Worm (Caenorhabditis elegans) whole organism, L4 larva: ENCODE data around the gene ifta-2.

Source experiments
- D1046.2 ChIP-seq: fragments of 200-800 bp; sonication (Bioruptor generic); IDR thresholded peaks from 2 replicates; pipeline ENCODE4 v1.3.6; 2022; ENCODE audit warnings: missing genetic modification characterization, missing compliant biosample characterization
- F37D6.2 ChIP-seq: sonication (generic microtip); optimal IDR thresholded peaks from 2 replicates; lab custom pipeline; 2016; ENCODE audit warnings: mild to moderate bottlenecking, missing genetic modification characterization, missing compliant biosample characterization
- F49E8.2 ChIP-seq: sonication (generic microtip); optimal IDR thresholded peaks from 2 replicates; lab custom pipeline; 2016; ENCODE audit warnings: missing compliant biosample characterization, mild to moderate bottlenecking, missing genetic modification characterization, borderline replicate concordance
- T20F7.1 ChIP-seq: fragments of 200-800 bp; sonication (Bioruptor generic); optimal IDR thresholded peaks from 2 replicates; lab custom pipeline; 2018; ENCODE audit warnings: mild to moderate bottlenecking, missing genetic modification characterization, missing compliant biosample characterization
- T26A8.4 ChIP-seq: fragments of 200-800 bp; sonication (Bioruptor generic); IDR thresholded peaks from 2 replicates; pipeline ENCODE4 v1.3.6; 2022; ENCODE audit warnings: missing genetic modification characterization, missing compliant biosample characterization
- Y75B8A.6 ChIP-seq: fragments of 200-800 bp; sonication (Bioruptor generic); IDR thresholded peaks from 2 replicates; pipeline ENCODE4 v1.3.6; 2022; ENCODE audit warnings: missing genetic modification reagents, missing genetic modification characterization, missing compliant biosample characterization
- ZK337.2 ChIP-seq: fragments of 200-800 bp; sonication (Bioruptor generic); IDR thresholded peaks from 2 replicates; pipeline ENCODE4 v1.3.6; 2022; ENCODE audit warnings: missing genetic modification reagents, missing genetic modification characterization, missing compliant biosample characterization
- ama-1 ChIP-seq: fragments of 150-350 bp; optimal IDR thresholded peaks from 2 replicates; lab custom pipeline; 2014; ENCODE audit warnings: inconsistent platforms, mixed read lengths
- arid-1 ChIP-seq: fragments of 200-800 bp; sonication (Bioruptor generic); conservative IDR thresholded peaks from 2 replicates; pipeline ENCODE4 v1.3.6; 2022; ENCODE audit warnings: missing genetic modification reagents, missing genetic modification characterization, missing compliant biosample characterization
- ceh-82 ChIP-seq: sonication (generic microtip); optimal IDR thresholded peaks from 2 replicates; lab custom pipeline; 2017; ENCODE audit warnings: missing biosample characterization, missing genetic modification characterization
- cey-2 ChIP-seq: sonication (generic microtip); optimal IDR thresholded peaks from 3 replicates; lab custom pipeline; 2017; ENCODE audit warnings: missing genetic modification characterization, mild to moderate bottlenecking, missing compliant biosample characterization, antibody characterized with exemption, borderline replicate concordance; ENCODE audit not compliant: insufficient read depth
- dmd-6 ChIP-seq: fragments of 200-800 bp; sonication (Bioruptor generic); IDR thresholded peaks from 2 replicates; pipeline ENCODE4 v1.3.6; 2022; ENCODE audit warnings: missing genetic modification reagents, missing genetic modification characterization, missing compliant biosample characterization
- dmd-9 ChIP-seq: fragments of 200-800 bp; sonication (Bioruptor generic); IDR thresholded peaks from 2 replicates; pipeline ENCODE4 v1.3.6; 2022; ENCODE audit warnings: missing genetic modification reagents, missing genetic modification characterization, missing compliant biosample characterization
- dpl-1 ChIP-seq: fragments of 150-350 bp; optimal IDR thresholded peaks from 2 replicates; lab custom pipeline; 2014; ENCODE audit warnings: missing biosample characterization, missing genetic modification reagents, missing genetic modification characterization
- duxl-1 ChIP-seq: sonication (generic microtip); optimal IDR thresholded peaks from 2 replicates; lab custom pipeline; 2016; ENCODE audit warnings: mild to moderate bottlenecking, missing genetic modification characterization, moderate library complexity, missing compliant biosample characterization; ENCODE audit not compliant: poor library complexity
- egl-27 ChIP-seq: sonication (generic microtip); optimal IDR thresholded peaks from 3 replicates; lab custom pipeline; 2017; ENCODE audit warnings: missing biosample characterization, missing genetic modification reagents, missing genetic modification characterization
- fos-1 ChIP-seq: fragments of 150-350 bp; optimal IDR thresholded peaks from 2 replicates; lab custom pipeline; 2014; ENCODE audit warnings: missing biosample characterization, missing genetic modification characterization
- gei-8 ChIP-seq: fragments of 200-800 bp; sonication (Bioruptor generic); optimal IDR thresholded peaks from 2 replicates; lab custom pipeline; 2018; ENCODE audit warnings: mild to moderate bottlenecking, missing genetic modification characterization, missing compliant biosample characterization
- hlh-11 ChIP-seq: fragments of 200-800 bp; sonication (Bioruptor generic); optimal IDR thresholded peaks from 2 replicates; lab custom pipeline; 2018; ENCODE audit warnings: mild to moderate bottlenecking, missing genetic modification characterization, missing compliant biosample characterization
- hlh-30 ChIP-seq: sonication (generic microtip); optimal IDR thresholded peaks from 2 replicates; lab custom pipeline; 2017; ENCODE audit warnings: antibody characterized with exemption, mild to moderate bottlenecking, missing genetic modification characterization, missing compliant biosample characterization; ENCODE audit not compliant: insufficient read depth
- jun-1 ChIP-seq: fragments of 150-350 bp; optimal IDR thresholded peaks from 2 replicates; lab custom pipeline; 2014; ENCODE audit warnings: missing biosample characterization, missing genetic modification reagents, missing genetic modification characterization
- lin-1 ChIP-seq: fragments of 200-800 bp; sonication (Bioruptor generic); IDR thresholded peaks from 2 replicates; pipeline ENCODE4 v1.3.6; 2022; ENCODE audit warnings: missing genetic modification reagents, missing genetic modification characterization, missing compliant biosample characterization
- lin-13 ChIP-seq: fragments of 150-350 bp; optimal IDR thresholded peaks from 2 replicates; lab custom pipeline; 2014; ENCODE audit warnings: missing biosample characterization, missing genetic modification reagents, missing genetic modification characterization
- lin-29 ChIP-seq: fragments of 200-800 bp; sonication (Bioruptor generic); IDR thresholded peaks from 2 replicates; pipeline ENCODE4 v1.3.6; 2022; ENCODE audit warnings: missing genetic modification reagents, missing genetic modification characterization, missing compliant biosample characterization
- lin-39 ChIP-seq: fragments of 150-350 bp; optimal IDR thresholded peaks from 2 replicates; lab custom pipeline; 2014; ENCODE audit warnings: missing biosample characterization, missing genetic modification reagents, missing genetic modification characterization
- lsy-2 ChIP-seq, 2 experiments: fragments of 150-350 bp in 1 of 2; sonication (generic microtip) in 1 of 2; optimal IDR thresholded peaks; 2 replicates each; lab custom pipeline; 2014 to 2017; ENCODE audit warnings: missing biosample characterization in 2 of 2, missing genetic modification characterization in 2 of 2
- mdt-29 ChIP-seq: fragments of 200-800 bp; sonication (Bioruptor generic); IDR thresholded peaks from 2 replicates; pipeline ENCODE4 v1.3.6; 2022; ENCODE audit warnings: missing genetic modification reagents, missing genetic modification characterization, missing compliant biosample characterization
- mep-1 ChIP-seq: fragments of 150-350 bp; sonication (generic microtip); optimal IDR thresholded peaks from 3 replicates; lab custom pipeline; 2014; ENCODE audit warnings: missing biosample characterization, missing genetic modification characterization
- mes-2 ChIP-seq: sonication (generic microtip); optimal IDR thresholded peaks from 2 replicates; lab custom pipeline; 2016; ENCODE audit warnings: missing genotype, mild to moderate bottlenecking, missing genetic modification characterization, missing compliant biosample characterization; ENCODE audit not compliant: poor library complexity, severe bottlenecking
- mxl-3 ChIP-seq: fragments of 200-800 bp; sonication (Bioruptor generic); optimal IDR thresholded peaks from 2 replicates; lab custom pipeline; 2018; ENCODE audit warnings: mild to moderate bottlenecking, missing genetic modification characterization, missing compliant biosample characterization
- nhr-11 ChIP-seq: fragments of 150-350 bp; optimal IDR thresholded peaks from 2 replicates; lab custom pipeline; 2014; ENCODE audit warnings: missing biosample characterization, missing genetic modification characterization
- nhr-237 ChIP-seq: sonication (generic microtip); optimal IDR thresholded peaks from 2 replicates; lab custom pipeline; 2017; ENCODE audit warnings: missing biosample characterization, missing genetic modification characterization
- nhr-28 ChIP-seq: fragments of 150-350 bp; optimal IDR thresholded peaks from 2 replicates; lab custom pipeline; 2014; ENCODE audit warnings: missing biosample characterization, missing genetic modification characterization
- nhr-41 ChIP-seq: fragments of 200-800 bp; sonication (Bioruptor generic); IDR thresholded peaks from 2 replicates; pipeline ENCODE4 v1.3.6; 2022; ENCODE audit warnings: missing genetic modification reagents, missing genetic modification characterization, missing compliant biosample characterization
- nhr-42 ChIP-seq: fragments of 200-800 bp; sonication (Bioruptor generic); IDR thresholded peaks from 2 replicates; pipeline ENCODE4 v1.3.6; 2022; ENCODE audit warnings: missing genetic modification characterization, missing compliant biosample characterization
- nhr-76 ChIP-seq: fragments of 150-350 bp; optimal IDR thresholded peaks from 2 replicates; lab custom pipeline; 2014; ENCODE audit warnings: missing biosample characterization, missing genetic modification characterization
- nhr-77 ChIP-seq: fragments of 150-350 bp; optimal IDR thresholded peaks from 2 replicates; lab custom pipeline; 2014; ENCODE audit warnings: missing biosample characterization, missing genetic modification characterization
- php-3 ChIP-seq: fragments of 200-800 bp; sonication (Bioruptor generic); IDR thresholded peaks from 2 replicates; pipeline ENCODE4 v1.3.6; 2022; ENCODE audit warnings: missing genetic modification reagents, missing genetic modification characterization, missing compliant biosample characterization
- sdz-12 ChIP-seq: fragments of 200-800 bp; sonication (Bioruptor generic); optimal IDR thresholded peaks from 2 replicates; lab custom pipeline; 2018; ENCODE audit warnings: mild to moderate bottlenecking, missing genetic modification characterization, missing compliant biosample characterization
- skn-1 ChIP-seq: fragments of 150-350 bp; optimal IDR thresholded peaks from 2 replicates; lab custom pipeline; 2014; ENCODE audit warnings: missing biosample characterization, missing genetic modification characterization
- snpc-4 ChIP-seq: fragments of 150-350 bp; optimal IDR thresholded peaks from 2 replicates; lab custom pipeline; 2014; ENCODE audit warnings: missing biosample characterization, missing genetic modification characterization
- spr-3 ChIP-seq: fragments of 200-800 bp; sonication (Bioruptor generic); optimal IDR thresholded peaks from 2 replicates; lab custom pipeline; 2018; ENCODE audit warnings: mild to moderate bottlenecking, missing genetic modification characterization, missing compliant biosample characterization
- tra-1 ChIP-seq: fragments of 200-800 bp; sonication (Bioruptor generic); IDR thresholded peaks from 2 replicates; pipeline ENCODE4 v1.3.6; 2022; ENCODE audit warnings: missing genetic modification reagents, missing genetic modification characterization, missing compliant biosample characterization
- unc-39 ChIP-seq: sonication (generic microtip); optimal IDR thresholded peaks from 2 replicates; lab custom pipeline; 2017; ENCODE audit warnings: missing biosample characterization, missing genetic modification characterization
- unc-62 ChIP-seq, 3 experiments: fragments of 150-350 bp in 1 of 3; sonication (generic microtip); optimal IDR thresholded peaks in 2 of 3; peaks in 1 of 3; 1 replicate in 1 of 3; 2 replicates in 2 of 3; lab custom pipeline; 2014 to 2017; ENCODE audit warnings: missing biosample characterization in 3 of 3, missing genetic modification characterization in 3 of 3, missing genetic modification reagents in 3 of 3, missing genotype in 1 of 3
- zip-11 ChIP-seq: fragments of 200-800 bp; sonication (Bioruptor generic); IDR thresholded peaks from 2 replicates; pipeline ENCODE4 v1.3.6; 2022; ENCODE audit warnings: missing genetic modification characterization, missing compliant biosample characterization
- ztf-11 ChIP-seq: fragments of 150-350 bp; optimal IDR thresholded peaks from 2 replicates; lab custom pipeline; 2014; ENCODE audit warnings: missing biosample characterization, missing genetic modification characterization
- ztf-7 ChIP-seq: fragments of 150-350 bp; optimal IDR thresholded peaks from 2 replicates; lab custom pipeline; 2014; ENCODE audit warnings: missing biosample characterization, missing genetic modification characterization

ifta-2 gene

ce11 chrIV:17281060-17282021, 20.5 kb downstream of the ifta-2 start:
- no peak for TF ChIP-seq unc-39 (tag; lab: Kevin White, UChicago)
- no peak for TF ChIP-seq nhr-42
- TF ChIP-seq cey-2 (tag; lab: Kevin White, UChicago) = no peak
- peak; percentile 59 for TF ChIP-seq dmd-6 (GFP tag; lab: Robert Waterston, UW)
- peak; percentile 38 for TF ChIP-seq spr-3 (GFP tag; lab: Kevin White, UChicago)
- no peak for TF ChIP-seq skn-1 (tag; lab: Kevin White, UChicago)
- TF ChIP-seq zip-11 (GFP tag; lab: Robert Waterston, UW) = no peak
- no peak for TF ChIP-seq egl-27 (tag; lab: Kevin White, UChicago)
- peak; percentile 49 for TF ChIP-seq hlh-30
- TF ChIP-seq nhr-11 = peak; percentile 38
- no peak for TF ChIP-seq gei-8 (GFP tag; lab: Kevin White, UChicago)
- peak; percentile 32 for TF ChIP-seq duxl-1 (tag; lab: Kevin White, UChicago)
- peak; percentile 58; the same call in 1 of the 2 replicates for TF ChIP-seq lin-1 (GFP tag; lab: Robert Waterston, UW)
- TF ChIP-seq fos-1 (tag; lab: Kevin White, UChicago) = no peak
- TF ChIP-seq hlh-11 (tag; lab: Kevin White, UChicago) = peak; percentile 74
- peak; percentile 79 for TF ChIP-seq arid-1 (GFP tag; lab: Robert Waterston, UW)
- TF ChIP-seq sdz-12 = peak; percentile 4
- TF ChIP-seq lin-29 (GFP tag; lab: Robert Waterston, UW) = no peak; the same call in none of the 2 replicates
- peak; percentile 93 for TF ChIP-seq F49E8.2 (tag; lab: Kevin White, UChicago)
- peak; percentile 89 for TF ChIP-seq Y75B8A.6 (GFP tag; lab: Robert Waterston, UW)
- TF ChIP-seq ztf-11 (tag; lab: Kevin White, UChicago) = no peak
- no peak for TF ChIP-seq mxl-3 (GFP tag; lab: Kevin White, UChicago)
- peak; percentile 55 for TF ChIP-seq dpl-1 (GFP tag; lab: Kevin White, UChicago)
- peak in 1 of 2 experiments; percentile 44 for TF ChIP-seq unc-62 (GFP tag; optimal IDR thresholded peaks at IDR 0.05 in 1 of 2; lab: Kevin White, UChicago)
- no peak for TF ChIP-seq unc-62 (tag; optimal IDR thresholded peaks at IDR 0.05; lab: Kevin White, UChicago)
- no peak for TF ChIP-seq nhr-76 (tag; lab: Kevin White, UChicago)
- TF ChIP-seq lsy-2 (tag; optimal IDR thresholded peaks at IDR 0.05; lab: Kevin White, UChicago) = peak in 1 of 2 experiments; percentile 91
- peak; percentile 50; the same call in 1 of the 2 replicates for TF ChIP-seq php-3 (GFP tag; lab: Robert Waterston, UW)
- TF ChIP-seq F37D6.2 (tag; lab: Kevin White, UChicago) = peak; percentile 44
- peak; percentile 89 for TF ChIP-seq mep-1 (tag; lab: Kevin White, UChicago)
- TF ChIP-seq lin-13 (GFP tag; lab: Kevin White, UChicago) = peak; percentile 89
- TF ChIP-seq lin-39 (tag; lab: Kevin White, UChicago) = no peak
- TF ChIP-seq ZK337.2 (GFP tag; lab: Robert Waterston, UW) = no peak
- no peak for TF ChIP-seq nhr-28 (tag; lab: Kevin White, UChicago)
- TF ChIP-seq ceh-82 (tag; lab: Kevin White, UChicago) = no peak
- peak; percentile 44 for TF ChIP-seq mes-2 (tag; lab: Kevin White, UChicago)
- TF ChIP-seq tra-1 = no peak; the same call in 1 of the 2 replicates
- TF ChIP-seq T26A8.4 = peak; percentile 86
- no peak for TF ChIP-seq jun-1 (tag; lab: Kevin White, UChicago)
- TF ChIP-seq T20F7.1 (GFP tag; lab: Kevin White, UChicago) = peak; percentile 85
- TF ChIP-seq ztf-7 (tag; lab: Kevin White, UChicago) = peak; percentile 66
- no peak for TF ChIP-seq dmd-9
- no peak for TF ChIP-seq D1046.2
- peak; percentile 70 for TF ChIP-seq mdt-29 (GFP tag; lab: Robert Waterston, UW)
- peak; percentile 98 for TF ChIP-seq ama-1 (lab: Kevin White, UChicago)
- TF ChIP-seq snpc-4 (tag; lab: Kevin White, UChicago) = no peak
- no peak for TF ChIP-seq nhr-77 (tag; lab: Kevin White, UChicago)
- TF ChIP-seq nhr-41 (GFP tag; lab: Robert Waterston, UW) = 0 out of 2 replicates have a peak, but pooled peaks have one; percentile 28
- TF ChIP-seq nhr-237 (tag; lab: Kevin White, UChicago) = no peak
